Fruit fly (Drosophila melanogaster): ENCODE results near the gene cdm.

Gene cdm

DNA sequence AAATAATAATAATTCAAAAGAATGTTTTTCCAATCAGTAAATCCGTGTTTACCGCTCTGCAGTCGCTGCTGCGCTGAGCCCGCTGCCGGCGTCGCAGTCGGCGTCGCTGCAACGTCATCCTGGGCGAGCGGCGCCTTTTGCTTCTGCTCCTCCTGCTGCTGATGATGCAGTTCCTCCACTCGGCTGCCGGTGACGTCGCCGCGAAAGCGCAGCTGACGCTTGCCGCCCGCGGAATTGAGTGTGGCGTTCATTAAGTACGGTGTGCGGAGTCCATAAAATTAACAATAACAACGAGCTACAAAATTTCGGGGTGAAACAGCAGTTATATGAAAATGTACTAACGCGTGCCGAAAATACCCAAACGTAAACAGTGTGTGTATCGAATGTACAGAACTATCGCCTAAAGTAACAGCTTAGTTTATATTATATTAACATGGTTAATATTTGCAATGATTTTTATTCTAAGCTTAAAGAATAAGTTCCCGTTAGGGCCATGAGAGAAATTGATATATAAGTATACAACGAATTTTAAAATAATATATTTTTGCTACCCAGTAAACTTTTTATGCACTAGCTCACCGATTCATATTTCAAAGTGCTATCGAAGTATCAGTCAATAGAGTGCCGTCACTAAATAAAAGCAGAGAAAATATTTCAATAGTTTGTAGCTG lies 19.1 kb downstream of the cdm start, which contains the start of the genes CG7218 and Cbp20 (continued):
- TF ChIP-seq zen2 (GFP tag; IDR thresholded peaks at IDR 0.05; ENCODE audit: partially characterized antibody) (peak; percentile 65; the same call in 1 of the 3 replicates), Dip2 (GFP tag; IDR thresholded peaks at IDR 0.05) (no peak), eyg (GFP tag; optimal IDR thresholded peaks at IDR 0.05) (peak; percentile 22), ac (GFP tag; optimal IDR thresholded peaks at IDR 0.05) (no peak), CG12219 (GFP tag; optimal IDR thresholded peaks at IDR 0.05) (peak; percentile 24), Ravus (GFP tag; IDR thresholded peaks at IDR 0.05) (no peak), Fer2 (tag; optimal IDR thresholded peaks at IDR 0.05) (peak; percentile 56), CG11504 (tag; optimal IDR thresholded peaks at IDR 0.05) (peak; percentile 70), CG17912 (GFP tag; optimal IDR thresholded peaks at IDR 0.05) (no peak), lbe (GFP tag; optimal IDR thresholded peaks at IDR 0.05) (peak; percentile 38), CG9437 (GFP tag; optimal IDR thresholded peaks at IDR 0.05) (peak; percentile 73), nerfin-2 (GFP tag; IDR thresholded peaks at IDR 0.05; ENCODE audit: partially characterized antibody) (peak; percentile 55), gro (GFP tag; optimal IDR thresholded peaks at IDR 0.05) (peak; percentile 10), CG15269 (tag; optimal IDR thresholded peaks at IDR 0.05) (peak; percentile 71), pzg (GFP tag; optimal IDR thresholded peaks at IDR 0.05) (peak; percentile 69), ci (GFP tag; IDR thresholded peaks at IDR 0.05) (peak; percentile 78), zfh1 (GFP tag; IDR thresholded peaks at IDR 0.05) (peak; percentile 74), pan (optimal IDR thresholded peaks at IDR 0.05) (no peak), pan (GFP tag; optimal IDR thresholded peaks at IDR 0.05 in 1 of 2, IDR thresholded peaks at IDR 0.05 in 1 of 2) (peak in 1 of 2 experiments; percentile 82), CG12236 (GFP tag; optimal IDR thresholded peaks at IDR 0.05) (no peak), CG2120 (GFP tag; optimal IDR thresholded peaks at IDR 0.05) (peak; percentile 90), CG10565 (GFP tag; optimal IDR thresholded peaks at IDR 0.05) (no peak), mld (GFP tag; IDR thresholded peaks at IDR 0.05; ENCODE audit: partially characterized antibody) (no peak), chn (GFP tag; optimal IDR thresholded peaks at IDR 0.05) (peak; percentile 62), ttk (GFP tag; IDR thresholded peaks at IDR 0.05) (peak; percentile 59; the same call in 1 of the 2 replicates), so (GFP tag; IDR thresholded peaks at IDR 0.05) (no peak), nmo (GFP tag; optimal IDR thresholded peaks at IDR 0.05) (peak; percentile 73), chm (GFP tag; IDR thresholded peaks at IDR 0.05) (peak; percentile 58; the same call in 1 of the 2 replicates), chinmo (GFP tag; IDR thresholded peaks at IDR 0.05; ENCODE audit: partially characterized antibody) (peak; percentile 83; the same call in 2 of the 4 replicates), CG6854 (GFP tag; optimal IDR thresholded peaks at IDR 0.05) (no peak), Six4 (GFP tag; optimal IDR thresholded peaks at IDR 0.05) (peak; percentile 57), CG6689 (GFP tag; IDR thresholded peaks at IDR 0.05) (peak; percentile 65), CG2678 (tag; optimal IDR thresholded peaks at IDR 0.05) (peak; percentile 78), unpg (GFP tag; optimal IDR thresholded peaks at IDR 0.05) (peak; percentile 61), her (GFP tag; optimal IDR thresholded peaks at IDR 0.05) (no peak), org-1 (GFP tag; optimal IDR thresholded peaks at IDR 0.05) (no peak), exex (tag; optimal IDR thresholded peaks at IDR 0.05) (no peak), twi (tag; optimal IDR thresholded peaks at IDR 0.05) (peak; percentile 57), CG30020 (tag; optimal IDR thresholded peaks at IDR 0.05) (peak; percentile 67), hth (optimal IDR thresholded peaks at IDR 0.05) (no peak), onecut (GFP tag; IDR thresholded peaks at IDR 0.05) (peak; percentile 47; the same call in 1 of the 2 replicates), CG9876 (GFP tag; optimal IDR thresholded peaks at IDR 0.05) (no peak), Myb (GFP tag; optimal IDR thresholded peaks at IDR 0.05) (peak; percentile 45), CG30403 (GFP tag; optimal IDR thresholded peaks at IDR 0.05) (peak; percentile 83), NFAT (GFP tag; IDR thresholded peaks at IDR 0.05) (peak; percentile 95), CG11085 (GFP tag; IDR thresholded peaks at IDR 0.05) (peak; percentile 60; the same call in 1 of the 2 replicates), salm (tag; optimal IDR thresholded peaks at IDR 0.05) (no peak), fd96Cb (tag; optimal IDR thresholded peaks at IDR 0.05) (peak; percentile 19), cwo (GFP tag; optimal IDR thresholded peaks at IDR 0.05) (peak; percentile 49), abd-A (tag; optimal IDR thresholded peaks at IDR 0.05) (peak; percentile 60)
